Fruit fly (Drosophila melanogaster) whole organism, embryonic: ENCODE data around the gene SkpA.

ENCODE experiments used
- ATbp ChIP-seq: fragments of 200-800 bp; sonication (Bioruptor generic); optimal IDR thresholded peaks from 2 replicates; lab custom pipeline; 2017; ENCODE audit warnings: missing biosample characterization, mild to moderate bottlenecking, missing genetic modification characterization, missing genetic modification reagents
- Bteb2 ChIP-seq: fragments of 200-800 bp; sonication (Bioruptor generic); optimal IDR thresholded peaks from 2 replicates; lab custom pipeline; 2016; ENCODE audit warnings: missing biosample characterization, missing genetic modification characterization
- CG11695 ChIP-seq: fragments of 200-800 bp; sonication (Bioruptor generic); IDR thresholded peaks from 3 replicates; pipeline ENCODE4 v1.3.6; 2022; ENCODE audit warnings: missing biosample characterization, missing genetic modification characterization
- CG12155 ChIP-seq: fragments of 200-800 bp; sonication (Bioruptor generic); optimal IDR thresholded peaks from 3 replicates; lab custom pipeline; 2016; ENCODE audit warnings: missing biosample characterization, missing genetic modification characterization
- CG12391 ChIP-seq: fragments of 200-800 bp; sonication (Bioruptor generic); optimal IDR thresholded peaks from 3 replicates; lab custom pipeline; 2018; ENCODE audit warnings: missing biosample characterization, mild to moderate bottlenecking, missing genetic modification characterization, moderate library complexity
- CG12659 ChIP-seq: fragments of 200-800 bp; sonication (Bioruptor generic); optimal IDR thresholded peaks from 3 replicates; lab custom pipeline; 2017; ENCODE audit warnings: mild to moderate bottlenecking, missing biosample characterization, missing genetic modification reagents, missing genetic modification characterization
- CG12769 ChIP-seq: fragments of 200-800 bp; sonication (Bioruptor generic); optimal IDR thresholded peaks from 2 replicates; lab custom pipeline; 2019; ENCODE audit warnings: missing biosample characterization, mild to moderate bottlenecking, missing genetic modification characterization, moderate library complexity
- CG13894 ChIP-seq: fragments of 200-800 bp; sonication (Bioruptor generic); optimal IDR thresholded peaks from 3 replicates; lab custom pipeline; 2018; ENCODE audit warnings: missing biosample characterization, mild to moderate bottlenecking, missing genetic modification characterization, moderate library complexity
- CG14860 ChIP-seq: fragments of 200-800 bp; sonication (Bioruptor generic); IDR thresholded peaks from 3 replicates; pipeline ENCODE4 v1.3.6; 2022; ENCODE audit warnings: missing biosample characterization, missing genetic modification characterization; ENCODE audit not compliant: partially characterized antibody
- CG15011 ChIP-seq: fragments of 200-800 bp; sonication (Bioruptor generic); optimal IDR thresholded peaks from 3 replicates; lab custom pipeline; 2018; ENCODE audit warnings: missing biosample characterization, mild to moderate bottlenecking, missing genetic modification characterization
- CG1603 ChIP-seq: fragments of 200-800 bp; sonication (Bioruptor generic); optimal IDR thresholded peaks from 2 replicates; lab custom pipeline; 2019; ENCODE audit warnings: missing biosample characterization, mild to moderate bottlenecking, missing genetic modification characterization, moderate library complexity
- CG17829 ChIP-seq: fragments of 200-800 bp; optimal IDR thresholded peaks from 2 replicates; lab custom pipeline; 2019; ENCODE audit warnings: missing biosample characterization, mild to moderate bottlenecking, missing genetic modification characterization, moderate library complexity
- CG1832 ChIP-seq: fragments of 200-800 bp; sonication (Bioruptor generic); optimal IDR thresholded peaks from 2 replicates; lab custom pipeline; 2017; ENCODE audit warnings: missing biosample characterization, mild to moderate bottlenecking, missing genetic modification characterization, inconsistent platforms
- CG2199 ChIP-seq: fragments of 200-800 bp; sonication (Bioruptor generic); IDR thresholded peaks from 3 replicates; pipeline ENCODE4 v1.3.6; 2022; ENCODE audit warnings: missing biosample characterization, missing genetic modification characterization
- CG31365 ChIP-seq: fragments of 200-800 bp; sonication (Bioruptor generic); optimal IDR thresholded peaks from 2 replicates; lab custom pipeline; 2018; ENCODE audit warnings: missing biosample characterization, mild to moderate bottlenecking, missing genetic modification characterization
- CG4360 ChIP-seq: fragments of 200-800 bp; sonication (Bioruptor generic); IDR thresholded peaks from 2 replicates; pipeline ENCODE4 v1.3.6; 2022; ENCODE audit warnings: missing biosample characterization, missing genetic modification characterization
- CG4424 ChIP-seq: fragments of 200-800 bp; sonication (Bioruptor generic); optimal IDR thresholded peaks from 3 replicates; lab custom pipeline; 2016; ENCODE audit warnings: missing biosample characterization, missing genetic modification characterization
- CG7357 ChIP-seq: fragments of 200-800 bp; sonication (Bioruptor generic); IDR thresholded peaks from 3 replicates; pipeline ENCODE4 v1.3.6; 2022; ENCODE audit warnings: missing biosample characterization, missing genetic modification characterization
- CG7963 ChIP-seq: fragments of 200-800 bp; sonication (Bioruptor generic); IDR thresholded peaks from 3 replicates; pipeline ENCODE4 v1.3.6; 2022; ENCODE audit warnings: missing biosample characterization, missing genetic modification characterization; ENCODE audit not compliant: partially characterized antibody
- CG8089 ChIP-seq: fragments of 200-800 bp; sonication (Bioruptor generic); optimal IDR thresholded peaks from 3 replicates; lab custom pipeline; 2016; ENCODE audit warnings: missing biosample characterization, missing genetic modification characterization
- CG8290 ChIP-seq, 3 experiments: fragments of 200-800 bp; sonication (Bioruptor generic); optimal IDR thresholded peaks; 2 replicates each; lab custom pipeline; 2016 to 2019; ENCODE audit warnings: missing biosample characterization in 3 of 3, missing genetic modification characterization in 3 of 3, mild to moderate bottlenecking in 2 of 3, moderate library complexity in 1 of 3
- CG9437 ChIP-seq: fragments of 200-800 bp; sonication (Bioruptor generic); optimal IDR thresholded peaks from 2 replicates; lab custom pipeline; 2018; ENCODE audit warnings: missing biosample characterization, mild to moderate bottlenecking, missing genetic modification characterization
- CG9727 ChIP-seq: fragments of 200-800 bp; sonication (Bioruptor generic); optimal IDR thresholded peaks from 3 replicates; lab custom pipeline; 2017; ENCODE audit warnings: missing biosample characterization, mild to moderate bottlenecking, missing genetic modification characterization
- Chrac-16 ChIP-seq: fragments of 200-800 bp; sonication (Bioruptor generic); optimal IDR thresholded peaks from 3 replicates; lab custom pipeline; 2016; ENCODE audit warnings: missing biosample characterization, missing genetic modification characterization
- ERR ChIP-seq: fragments of 200-800 bp; sonication (Bioruptor generic); optimal IDR thresholded peaks from 2 replicates; lab custom pipeline; 2016; ENCODE audit warnings: missing biosample characterization, missing genetic modification characterization
- Ets65A ChIP-seq: fragments of 200-800 bp; sonication (Bioruptor generic); peaks from one replicate; lab custom pipeline; 2016; ENCODE audit warnings: missing biosample characterization, missing genetic modification characterization
- Gug ChIP-seq: fragments of 200-800 bp; sonication (Bioruptor generic); IDR thresholded peaks from 4 replicates; pipeline ENCODE4 v1.3.6; 2022; ENCODE audit warnings: missing biosample characterization, missing genetic modification characterization
- HmgZ ChIP-seq: fragments of 200-800 bp; sonication (Bioruptor generic); optimal IDR thresholded peaks from 2 replicates; lab custom pipeline; 2018; ENCODE audit warnings: missing biosample characterization, mild to moderate bottlenecking, missing genetic modification characterization
- Hmr ChIP-seq: fragments of 200-800 bp; sonication (Bioruptor generic); optimal IDR thresholded peaks from 3 replicates; lab custom pipeline; 2017; ENCODE audit warnings: mild to moderate bottlenecking, missing biosample characterization, missing genetic modification reagents, missing genetic modification characterization
- Hr39 ChIP-seq: fragments of >200 bp; optimal IDR thresholded peaks from 2 replicates; lab custom pipeline; 2017
- Lpt ChIP-seq: fragments of >200 bp; optimal IDR thresholded peaks from 2 replicates; lab custom pipeline; 2018; ENCODE audit warnings: missing biosample characterization, missing genetic modification characterization
- MTF-1 ChIP-seq: fragments of 200-800 bp; sonication (Bioruptor generic); optimal IDR thresholded peaks from 2 replicates; lab custom pipeline; 2018; ENCODE audit warnings: missing biosample characterization, mild to moderate bottlenecking, missing genetic modification characterization, borderline replicate concordance
- bcd ChIP-seq: fragments of 200-800 bp; sonication (Bioruptor generic); optimal IDR thresholded peaks from 2 replicates; lab custom pipeline; 2017; ENCODE audit warnings: missing biosample characterization, mild to moderate bottlenecking, missing genetic modification characterization
- bowl ChIP-seq: fragments of 200-800 bp; sonication (Bioruptor generic); IDR thresholded peaks from 2 replicates; pipeline ENCODE4 v1.3.6; 2022; ENCODE audit warnings: missing biosample characterization, missing genetic modification characterization
- bsh ChIP-seq, 2 experiments: fragments of 200-800 bp; sonication (Bioruptor generic); optimal IDR thresholded peaks; 2 replicates each; lab custom pipeline; 2017 to 2018; ENCODE audit warnings: mild to moderate bottlenecking in 2 of 2, missing biosample characterization in 2 of 2, missing genetic modification characterization in 2 of 2, moderate library complexity in 1 of 2
- btn ChIP-seq: fragments of 200-800 bp; sonication (Bioruptor generic); optimal IDR thresholded peaks from 2 replicates; lab custom pipeline; 2016; ENCODE audit warnings: missing biosample characterization, missing genetic modification characterization
- cas ChIP-seq: fragments of 200-800 bp; sonication (Bioruptor generic); IDR thresholded peaks from 2 replicates; pipeline ENCODE4 v1.3.6; 2022; ENCODE audit warnings: missing biosample characterization, missing genetic modification characterization
- chn ChIP-seq: fragments of 200-800 bp; sonication (Bioruptor generic); optimal IDR thresholded peaks from 2 replicates; lab custom pipeline; 2016; ENCODE audit warnings: missing biosample characterization, missing genetic modification characterization
- crol ChIP-seq: fragments of 200-800 bp; sonication (Bioruptor generic); IDR thresholded peaks from 2 replicates; pipeline ENCODE4 v1.3.6; 2022; ENCODE audit warnings: missing biosample characterization, missing genetic modification characterization
- esg ChIP-seq: fragments of 200-800 bp; sonication (Bioruptor generic); conservative IDR thresholded peaks from 2 replicates; pipeline ENCODE4 v1.3.6; 2022; ENCODE audit warnings: missing biosample characterization, missing genetic modification characterization
- fd102C ChIP-seq: fragments of 200-800 bp; sonication (Bioruptor generic); optimal IDR thresholded peaks from 2 replicates; lab custom pipeline; 2018; ENCODE audit warnings: missing biosample characterization, mild to moderate bottlenecking, missing genetic modification characterization, moderate library complexity
- ind ChIP-seq: fragments of 200-800 bp; sonication (Bioruptor generic); optimal IDR thresholded peaks from 3 replicates; lab custom pipeline; 2016; ENCODE audit warnings: missing biosample characterization, missing genetic modification characterization
- nom ChIP-seq: fragments of 200-800 bp; sonication (Bioruptor generic); optimal IDR thresholded peaks from 2 replicates; lab custom pipeline; 2017; ENCODE audit warnings: missing biosample characterization, missing genetic modification characterization, mild to moderate bottlenecking, moderate library complexity, missing genetic modification reagents
- odd ChIP-seq: fragments of 200-800 bp; sonication (Bioruptor generic); optimal IDR thresholded peaks from 2 replicates; lab custom pipeline; 2017; ENCODE audit warnings: missing biosample characterization, mild to moderate bottlenecking, missing genetic modification characterization
- phol ChIP-seq: fragments of 200-800 bp; sonication (Bioruptor generic); optimal IDR thresholded peaks from 3 replicates; lab custom pipeline; 2018; ENCODE audit warnings: missing biosample characterization, mild to moderate bottlenecking, missing genetic modification characterization, moderate library complexity
- pzg ChIP-seq: fragments of 200-800 bp; sonication (Bioruptor generic); optimal IDR thresholded peaks from 3 replicates; lab custom pipeline; 2018; ENCODE audit warnings: missing biosample characterization, mild to moderate bottlenecking, missing genetic modification characterization, moderate library complexity
- sens ChIP-seq: fragments of 200-800 bp; sonication (Bioruptor generic); peaks from one replicate; lab custom pipeline; 2016; ENCODE audit warnings: missing biosample characterization, missing genetic modification characterization
- sisA ChIP-seq: fragments of 200-800 bp; sonication (Bioruptor generic); IDR thresholded peaks from 2 replicates; pipeline ENCODE4 v1.3.6; 2022; ENCODE audit warnings: missing biosample characterization, missing genetic modification characterization
- sr ChIP-seq: fragments of 200-800 bp; sonication (Bioruptor generic); IDR thresholded peaks from 3 replicates; pipeline ENCODE4 v1.3.6; 2022; ENCODE audit warnings: missing biosample characterization, missing genetic modification characterization
- stwl ChIP-seq: fragments of 200-800 bp; sonication (Bioruptor generic); optimal IDR thresholded peaks from 3 replicates; lab custom pipeline; 2018; ENCODE audit warnings: missing biosample characterization, mild to moderate bottlenecking, missing genetic modification characterization, moderate library complexity

The SkpA gene

DNA sequence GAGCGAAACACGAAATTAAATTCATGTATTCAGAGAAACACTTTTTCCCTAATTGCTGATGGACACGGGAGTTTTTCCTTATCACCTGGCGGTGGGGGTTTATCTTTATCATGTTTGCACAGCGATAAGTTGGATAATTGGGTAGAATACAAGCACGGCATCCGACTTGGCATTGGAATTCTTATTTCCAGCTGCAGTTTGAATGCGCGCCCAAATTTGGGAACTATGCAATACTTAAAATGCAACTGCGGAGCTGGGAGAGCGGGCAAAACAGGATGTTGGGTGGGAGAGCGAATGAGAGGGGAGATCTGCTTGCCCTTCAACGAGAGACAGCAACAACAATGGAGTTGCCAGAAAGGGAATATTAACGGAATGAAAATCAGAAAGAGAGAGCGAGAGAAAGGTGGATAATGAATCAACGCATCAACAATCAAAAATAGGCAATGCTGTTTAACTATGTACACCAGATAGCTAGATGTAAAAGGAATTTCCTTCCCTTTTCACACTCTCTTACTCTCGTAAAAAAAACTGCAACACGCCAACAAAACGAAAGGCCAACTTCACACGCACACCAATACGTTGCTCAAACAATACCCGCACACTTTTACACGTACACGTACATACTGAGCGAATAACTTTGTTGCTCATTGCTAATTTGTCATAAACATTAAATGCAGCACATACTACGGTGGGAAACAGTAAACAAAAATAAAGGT, 39.0 kb upstream of the SkpA start (continued):
- TF ChIP-seq CG15011 (GFP tag; lab: Kevin White, UChicago): no peak
- TF ChIP-seq CG2199: 0 out of 3 replicates have a peak, but pooled peaks have one; percentile 41
- no peak for TF ChIP-seq CG11695
- no peak for TF ChIP-seq esg (GFP tag; lab: Robert Waterston, UW)
- no peak for TF ChIP-seq crol
- no peak for TF ChIP-seq HmgZ (tag; lab: Kevin White, UChicago)
- no peak for TF ChIP-seq CG12659
- TF ChIP-seq ATbp: no peak
- no peak for TF ChIP-seq btn (GFP tag; lab: Kevin White, UChicago)
- TF ChIP-seq CG13894: no peak
- TF ChIP-seq ERR: no peak
- TF ChIP-seq sr (GFP tag; lab: Robert Waterston, UW): no peak
- TF ChIP-seq chn: no peak
- no peak for TF ChIP-seq ind (GFP tag; lab: Kevin White, UChicago)
- TF ChIP-seq CG7357 (GFP tag; lab: Robert Waterston, UW): no peak
- no peak for TF ChIP-seq pzg (GFP tag; lab: Kevin White, UChicago)
- peak; percentile 33 for TF ChIP-seq CG1603 (tag; lab: Kevin White, UChicago)
- no peak for TF ChIP-seq CG12769 (tag; lab: Kevin White, UChicago)
- no peak for TF ChIP-seq odd (GFP tag; lab: Kevin White, UChicago)
- no peak for TF ChIP-seq CG4424 (GFP tag; lab: Kevin White, UChicago)
- no peak for TF ChIP-seq sisA (GFP tag; lab: Robert Waterston, UW)
- no peak for TF ChIP-seq CG4360 (GFP tag; lab: Robert Waterston, UW)
- TF ChIP-seq Lpt (GFP tag; lab: Kevin White, UChicago): no peak
- TF ChIP-seq Hr39 (lab: Kevin White, UChicago): no peak
- no peak for TF ChIP-seq Bteb2 (GFP tag; lab: Kevin White, UChicago)
- TF ChIP-seq CG7963 (GFP tag; lab: Robert Waterston, UW): no peak
- TF ChIP-seq CG17829 (tag; lab: Kevin White, UChicago): no peak
- TF ChIP-seq CG9437: no peak
- peak; percentile 59 for TF ChIP-seq phol (tag; lab: Kevin White, UChicago)
- no peak for TF ChIP-seq Hmr (GFP tag; lab: Kevin White, UChicago)
- TF ChIP-seq fd102C (GFP tag; lab: Kevin White, UChicago): no peak
- no peak for TF ChIP-seq Chrac-16
- no peak for TF ChIP-seq bowl (GFP tag; lab: Robert Waterston, UW)
- no peak for TF ChIP-seq bsh (GFP tag; optimal IDR thresholded peaks at IDR 0.05; lab: Kevin White, UChicago)
- no peak for TF ChIP-seq bcd (GFP tag; lab: Kevin White, UChicago)
- no peak for TF ChIP-seq CG9727
- TF ChIP-seq cas (GFP tag; lab: Robert Waterston, UW): no peak
- no peak for TF ChIP-seq CG31365
- TF ChIP-seq CG8089 (GFP tag; lab: Kevin White, UChicago): no peak
- TF ChIP-seq CG1832 (GFP tag; lab: Kevin White, UChicago): peak; percentile 73
- TF ChIP-seq nom: no peak
- peak; percentile 4 for TF ChIP-seq stwl (tag; lab: Kevin White, UChicago)
- TF ChIP-seq CG14860: no peak
- peak; percentile 68 for TF ChIP-seq Ets65A (GFP tag; lab: Kevin White, UChicago)
- no peak for TF ChIP-seq MTF-1 (GFP tag; lab: Kevin White, UChicago)
- TF ChIP-seq CG12155 (GFP tag; lab: Kevin White, UChicago): peak; percentile 9
- no peak for TF ChIP-seq CG8290 (GFP tag; optimal IDR thresholded peaks at IDR 0.05; lab: Kevin White, UChicago)
- TF ChIP-seq CG8290 (tag; optimal IDR thresholded peaks at IDR 0.05; lab: Kevin White, UChicago): no peak
- TF ChIP-seq Gug (GFP tag; lab: Robert Waterston, UW): no peak
- TF ChIP-seq sens: peak; percentile 88
- no peak for TF ChIP-seq CG12391 (tag; lab: Kevin White, UChicago)
